Fruit fly (Drosophila melanogaster) whole organism, embryonic: ENCODE results near the gene Elo68alpha.

Source experiments
- Atf6 ChIP-seq: fragments of 200-800 bp; sonication (Bioruptor generic); IDR thresholded peaks from 2 replicates; pipeline ENCODE4 v1.3.6; 2022; ENCODE audit warnings: missing biosample characterization, missing genetic modification characterization
- B-H1 ChIP-seq: fragments of 200-800 bp; sonication (Bioruptor generic); IDR thresholded peaks from 3 replicates; pipeline ENCODE4 v1.3.6; 2022; ENCODE audit warnings: missing biosample characterization, missing genetic modification characterization
- CG10209 ChIP-seq: fragments of 200-800 bp; sonication (Bioruptor generic); optimal IDR thresholded peaks from 3 replicates; lab custom pipeline; 2017; ENCODE audit warnings: missing biosample characterization, mild to moderate bottlenecking, missing genetic modification characterization, missing genetic modification reagents
- CG11696 ChIP-seq: fragments of 200-800 bp; sonication (Bioruptor generic); IDR thresholded peaks from 2 replicates; pipeline ENCODE4 v1.3.6; 2022; ENCODE audit warnings: missing biosample characterization, missing genetic modification characterization
- CG1233 ChIP-seq: fragments of 200-800 bp; sonication (Bioruptor generic); optimal IDR thresholded peaks from 4 replicates; lab custom pipeline; 2018; ENCODE audit warnings: missing biosample characterization, mild to moderate bottlenecking, missing genetic modification characterization
- CG12391 ChIP-seq: fragments of 200-800 bp; sonication (Bioruptor generic); optimal IDR thresholded peaks from 3 replicates; lab custom pipeline; 2018; ENCODE audit warnings: missing biosample characterization, mild to moderate bottlenecking, missing genetic modification characterization, moderate library complexity
- CG12659 ChIP-seq: fragments of 200-800 bp; sonication (Bioruptor generic); optimal IDR thresholded peaks from 3 replicates; lab custom pipeline; 2017; ENCODE audit warnings: mild to moderate bottlenecking, missing biosample characterization, missing genetic modification reagents, missing genetic modification characterization
- CG13287 ChIP-seq: fragments of 200-800 bp; sonication (Bioruptor generic); IDR thresholded peaks from 2 replicates; pipeline ENCODE4 v1.3.6; 2022; ENCODE audit warnings: missing biosample characterization, missing genetic modification characterization; ENCODE audit not compliant: partially characterized antibody
- CG13624 ChIP-seq: fragments of 200-800 bp; sonication (Bioruptor generic); optimal IDR thresholded peaks from 2 replicates; lab custom pipeline; 2016; ENCODE audit warnings: missing biosample characterization, missing genetic modification characterization
- CG14860 ChIP-seq: fragments of 200-800 bp; sonication (Bioruptor generic); IDR thresholded peaks from 3 replicates; pipeline ENCODE4 v1.3.6; 2022; ENCODE audit warnings: missing biosample characterization, missing genetic modification characterization; ENCODE audit not compliant: partially characterized antibody
- CG2116 ChIP-seq: fragments of 200-800 bp; sonication (Bioruptor generic); optimal IDR thresholded peaks from 3 replicates; lab custom pipeline; 2018; ENCODE audit warnings: missing biosample characterization, mild to moderate bottlenecking, missing genetic modification characterization
- CG2120 ChIP-seq: fragments of 200-800 bp; sonication (Bioruptor generic); optimal IDR thresholded peaks from 3 replicates; lab custom pipeline; 2016; ENCODE audit warnings: missing biosample characterization, missing genetic modification characterization
- CG30020 ChIP-seq: fragments of 200-800 bp; optimal IDR thresholded peaks from 2 replicates; lab custom pipeline; 2019; ENCODE audit warnings: missing biosample characterization, mild to moderate bottlenecking, missing genetic modification characterization, moderate library complexity
- CG34224 ChIP-seq: fragments of 200-800 bp; sonication (Bioruptor generic); IDR thresholded peaks from 3 replicates; pipeline ENCODE4 v1.3.6; 2022; ENCODE audit warnings: missing biosample characterization, missing genetic modification characterization; ENCODE audit not compliant: partially characterized antibody
- CG34422 ChIP-seq: fragments of 200-800 bp; sonication (Bioruptor generic); IDR thresholded peaks from 3 replicates; pipeline ENCODE4 v1.3.6; 2022; ENCODE audit warnings: missing biosample characterization, missing genetic modification characterization
- CG9797 ChIP-seq: fragments of 200-800 bp; sonication (Bioruptor generic); optimal IDR thresholded peaks from 3 replicates; lab custom pipeline; 2018; ENCODE audit warnings: missing biosample characterization, mild to moderate bottlenecking, missing genetic modification characterization
- Dek ChIP-seq: fragments of 200-800 bp; sonication (Bioruptor generic); optimal IDR thresholded peaks from 3 replicates; lab custom pipeline; 2019; ENCODE audit warnings: missing biosample characterization, mild to moderate bottlenecking, missing genetic modification characterization, moderate library complexity
- Dp ChIP-seq: fragments of 200-800 bp; sonication (Bioruptor generic); optimal IDR thresholded peaks from 2 replicates; lab custom pipeline; 2018; ENCODE audit warnings: missing biosample characterization, mild to moderate bottlenecking, missing genetic modification characterization, moderate library complexity
- Drgx ChIP-seq: fragments of 200-800 bp; sonication (Bioruptor generic); IDR thresholded peaks from 2 replicates; pipeline ENCODE4 v1.3.6; 2022; ENCODE audit warnings: missing biosample characterization, missing genetic modification characterization
- Ets97D ChIP-seq: fragments of 200-800 bp; sonication (Bioruptor generic); optimal IDR thresholded peaks from 3 replicates; lab custom pipeline; 2016; ENCODE audit warnings: missing biosample characterization, missing genetic modification characterization
- Fer1 ChIP-seq: fragments of 200-800 bp; sonication (Bioruptor generic); optimal IDR thresholded peaks from 2 replicates; lab custom pipeline; 2017; ENCODE audit warnings: missing biosample characterization, mild to moderate bottlenecking, missing genetic modification characterization
- Hr39 ChIP-seq: fragments of >200 bp; optimal IDR thresholded peaks from 2 replicates; lab custom pipeline; 2017
- MBD-R2 ChIP-seq: fragments of 200-800 bp; sonication (Bioruptor generic); IDR thresholded peaks from 2 replicates; pipeline ENCODE4 v1.3.6; 2022; ENCODE audit warnings: missing biosample characterization, missing genetic modification characterization
- MESR4 ChIP-seq: fragments of 200-800 bp; sonication (Bioruptor generic); optimal IDR thresholded peaks from 2 replicates; lab custom pipeline; 2018; ENCODE audit warnings: missing biosample characterization, mild to moderate bottlenecking, missing genetic modification characterization, moderate library complexity
- Med ChIP-seq: fragments of 200-800 bp; sonication (Bioruptor generic); peaks from one replicate; lab custom pipeline; 2016; ENCODE audit warnings: missing biosample characterization, missing genetic modification characterization, mild to moderate bottlenecking, inconsistent platforms, moderate library complexity
- Myb ChIP-seq: fragments of 200-800 bp; sonication (Bioruptor generic); optimal IDR thresholded peaks from 2 replicates; lab custom pipeline; 2016; ENCODE audit warnings: missing biosample characterization, missing genetic modification characterization
- NC2β ChIP-seq: fragments of 200-800 bp; sonication (Bioruptor generic); optimal IDR thresholded peaks from 2 replicates; lab custom pipeline; 2016; ENCODE audit warnings: missing biosample characterization, missing genetic modification characterization
- Neu2 ChIP-seq: fragments of 200-800 bp; sonication (Bioruptor generic); optimal IDR thresholded peaks from 3 replicates; lab custom pipeline; 2016; ENCODE audit warnings: missing biosample characterization, missing genetic modification characterization, borderline replicate concordance
- PHDP ChIP-seq: fragments of 200-800 bp; sonication (Bioruptor generic); optimal IDR thresholded peaks from 3 replicates; lab custom pipeline; 2018; ENCODE audit warnings: missing biosample characterization, mild to moderate bottlenecking, missing genetic modification characterization, moderate library complexity
- Scr ChIP-seq: fragments of 200-800 bp; sonication (Bioruptor generic); IDR thresholded peaks from 2 replicates; pipeline ENCODE4 v1.3.6; 2022; ENCODE audit warnings: missing biosample characterization, missing genetic modification characterization; ENCODE audit not compliant: partially characterized antibody
- Sin3A ChIP-seq: fragments of >200 bp; optimal IDR thresholded peaks from 2 replicates; lab custom pipeline; 2018
- Xrp1 ChIP-seq: fragments of 200-800 bp; sonication (Bioruptor generic); IDR thresholded peaks from 2 replicates; pipeline ENCODE4 v1.3.6; 2022; ENCODE audit warnings: missing biosample characterization, missing genetic modification characterization
- cg ChIP-seq: fragments of 200-800 bp; sonication (Bioruptor generic); optimal IDR thresholded peaks from 3 replicates; lab custom pipeline; 2019; ENCODE audit warnings: missing biosample characterization, mild to moderate bottlenecking, missing genetic modification characterization, moderate library complexity
- chinmo ChIP-seq: fragments of 200-800 bp; sonication (Bioruptor generic); IDR thresholded peaks from 4 replicates; pipeline ENCODE4 v1.3.6; 2022; ENCODE audit warnings: missing biosample characterization, missing genetic modification characterization; ENCODE audit not compliant: partially characterized antibody
- crp ChIP-seq, 2 experiments: fragments of 200-800 bp; sonication (Bioruptor generic); optimal IDR thresholded peaks; 2 replicates in 1 of 2; 3 replicates in 1 of 2; lab custom pipeline; 2017; ENCODE audit warnings: missing biosample characterization in 2 of 2, missing genetic modification characterization in 2 of 2, mild to moderate bottlenecking in 1 of 2, moderate library complexity in 1 of 2
- hkb ChIP-seq, 2 experiments: fragments of 200-800 bp in 1 of 2; fragments of >200 bp in 1 of 2; sonication (Bioruptor generic) in 1 of 2; IDR thresholded peaks in 1 of 2; optimal IDR thresholded peaks in 1 of 2; 2 replicates each; pipeline versions ENCODE4 v1.3.6 to Lab custom; 2017 to 2022; ENCODE audit warnings: missing biosample characterization in 1 of 2, missing genetic modification characterization in 1 of 2
- knrl ChIP-seq: fragments of 200-800 bp; sonication (Bioruptor generic); IDR thresholded peaks from 3 replicates; pipeline ENCODE4 v1.3.6; 2022; ENCODE audit warnings: missing biosample characterization, missing genetic modification characterization; ENCODE audit not compliant: partially characterized antibody
- maf-S ChIP-seq: fragments of 200-800 bp; sonication (Bioruptor generic); optimal IDR thresholded peaks from 2 replicates; lab custom pipeline; 2016; ENCODE audit warnings: missing biosample characterization, missing genetic modification characterization
- nmo ChIP-seq: fragments of 200-800 bp; sonication (Bioruptor generic); optimal IDR thresholded peaks from 2 replicates; lab custom pipeline; 2018; ENCODE audit warnings: missing biosample characterization, mild to moderate bottlenecking, missing genetic modification characterization, moderate library complexity
- onecut ChIP-seq: fragments of 200-800 bp; sonication (Bioruptor generic); IDR thresholded peaks from 2 replicates; pipeline ENCODE4 v1.3.6; 2022; ENCODE audit warnings: missing biosample characterization, missing genetic modification characterization
- prd ChIP-seq, 3 experiments: fragments of >200 bp in 2 of 3; fragments of 200-800 bp in 1 of 3; sonication (Bioruptor generic) in 1 of 3; optimal IDR thresholded peaks in 2 of 3; IDR thresholded peaks in 1 of 3; 2 replicates in 2 of 3; 3 replicates in 1 of 3; pipeline versions ENCODE4 v1.3.6 to Lab custom; 2017 to 2022; ENCODE audit warnings: missing biosample characterization in 1 of 3, missing genetic modification characterization in 1 of 3
- sens ChIP-seq: fragments of 200-800 bp; sonication (Bioruptor generic); peaks from one replicate; lab custom pipeline; 2016; ENCODE audit warnings: missing biosample characterization, missing genetic modification characterization
- sqz ChIP-seq: fragments of 200-800 bp; sonication (Bioruptor generic); optimal IDR thresholded peaks from 3 replicates; lab custom pipeline; 2018; ENCODE audit warnings: missing biosample characterization, mild to moderate bottlenecking, missing genetic modification characterization
- vnd ChIP-seq: fragments of 200-800 bp; sonication (Bioruptor generic); IDR thresholded peaks from 3 replicates; pipeline ENCODE4 v1.3.6; 2022; ENCODE audit warnings: missing biosample characterization, missing genetic modification characterization; ENCODE audit not compliant: partially characterized antibody
- vvl ChIP-seq: fragments of 200-800 bp; sonication (Bioruptor generic); IDR thresholded peaks from 2 replicates; pipeline ENCODE4 v1.3.6; 2022; ENCODE audit warnings: missing biosample characterization, missing genetic modification characterization

The Elo68alpha gene

DNA sequence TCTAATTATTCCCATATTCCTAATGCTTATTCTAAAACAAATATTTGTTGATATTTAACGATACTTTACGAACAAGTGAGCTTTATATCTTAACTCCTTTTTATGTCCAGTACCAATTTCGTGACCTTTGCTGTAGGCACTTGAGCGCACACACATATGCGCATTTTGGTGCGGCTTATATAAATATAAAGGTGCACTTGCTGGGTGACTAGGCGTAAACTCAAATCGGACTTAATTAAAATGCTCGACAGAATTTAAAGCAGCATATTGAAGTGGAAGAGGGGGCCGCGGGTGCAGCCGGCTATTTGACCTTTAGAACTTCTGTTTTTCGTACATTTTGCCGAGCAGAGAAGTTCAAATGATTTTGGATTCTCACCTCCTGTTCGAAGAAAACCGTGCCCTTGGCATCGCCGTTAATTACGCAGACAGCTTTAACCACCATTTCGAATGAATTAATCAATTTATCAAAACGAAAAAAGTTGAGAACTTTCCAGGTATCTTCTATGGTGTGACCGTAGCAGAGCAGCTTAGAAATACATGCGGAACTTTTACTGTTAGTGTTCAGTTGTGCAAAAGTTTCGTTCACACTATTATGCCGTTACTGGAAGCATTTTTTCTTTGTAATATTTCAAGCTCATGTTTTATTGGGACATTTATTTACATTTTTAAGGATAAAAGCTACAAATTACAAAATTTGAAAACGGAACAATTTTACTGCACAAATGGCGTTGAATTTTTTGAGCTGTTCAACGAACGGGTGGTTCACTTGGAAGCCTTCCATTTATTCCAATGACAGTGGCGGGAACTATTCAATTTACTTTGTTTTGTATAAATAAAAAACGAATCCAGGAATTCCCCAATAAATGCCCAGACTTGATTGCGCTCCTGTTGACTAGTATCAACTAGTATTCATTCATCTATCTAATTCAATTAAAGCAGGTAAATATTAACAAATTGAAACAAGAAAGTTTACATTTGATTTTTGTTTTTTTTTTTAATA is 10.7 kb upstream of the Elo68alpha start, which contains the start of gene Sod1:
Sod1 (minus strand) TSS at position 543 of the 1,000 bp plus-strand sequence.
- peak; percentile 1 for TF ChIP-seq Fer1 (GFP tag; lab: Kevin White, UChicago)
- peak; percentile 69 for TF ChIP-seq sens (GFP tag; lab: Kevin White, UChicago)
- TF ChIP-seq onecut (GFP tag; lab: Robert Waterston, UW), result no peak
- peak; percentile 6 for TF ChIP-seq CG2120 (GFP tag; lab: Kevin White, UChicago)
- TF ChIP-seq CG14860 (GFP tag; lab: Robert Waterston, UW), result no peak
- TF ChIP-seq Atf6 (GFP tag; lab: Robert Waterston, UW), result 0 out of 2 replicates have a peak, but pooled peaks have one; percentile 8
- no peak for TF ChIP-seq hkb (optimal IDR thresholded peaks at IDR 0.05; lab: Kevin White, UChicago)
- TF ChIP-seq hkb (GFP tag; IDR thresholded peaks at IDR 0.05; lab: Robert Waterston, UW), result 0 out of 2 replicates have a peak, but pooled peaks have one; percentile 7
- TF ChIP-seq prd (optimal IDR thresholded peaks at IDR 0.05; lab: Kevin White, UChicago), result no peak
- no peak for TF ChIP-seq prd (GFP tag; IDR thresholded peaks at IDR 0.05; lab: Robert Waterston, UW)
- TF ChIP-seq sqz, result peak; percentile 22
- peak; percentile 24 for TF ChIP-seq maf-S (GFP tag; lab: Kevin White, UChicago)
- peak; percentile 41; the same call in 1 of the 2 replicates for TF ChIP-seq MBD-R2 (GFP tag; lab: Robert Waterston, UW)
- 0 out of 2 replicates have a peak, but pooled peaks have one; percentile 33 for TF ChIP-seq Scr
- TF ChIP-seq CG11696 (GFP tag; lab: Robert Waterston, UW), result peak; percentile 86
- peak; percentile 38; the same call in 1 of the 2 replicates for TF ChIP-seq CG13287 (GFP tag; lab: Robert Waterston, UW)
- TF ChIP-seq CG34422, result peak; percentile 83; the same call in 1 of the 3 replicates
- TF ChIP-seq chinmo (GFP tag; lab: Robert Waterston, UW), result peak; percentile 71; the same call in 1 of the 4 replicates
- TF ChIP-seq Hr39 (lab: Kevin White, UChicago), result no peak
- peak; percentile 27 for TF ChIP-seq Sin3A (lab: Kevin White, UChicago)
- TF ChIP-seq Xrp1 (GFP tag; lab: Robert Waterston, UW), result peak; percentile 22; the same call in 1 of the 2 replicates
- TF ChIP-seq Med (GFP tag; lab: Kevin White, UChicago), result peak; percentile 65
- peak; percentile 73 for TF ChIP-seq Dp (GFP tag; lab: Kevin White, UChicago)
- TF ChIP-seq CG12391 (tag; lab: Kevin White, UChicago), result peak; percentile 20
- TF ChIP-seq NC2β, result no peak
- peak; percentile 38 for TF ChIP-seq Ets97D (GFP tag; lab: Kevin White, UChicago)
- TF ChIP-seq cg (GFP tag; lab: Kevin White, UChicago), result peak; percentile 30
- TF ChIP-seq PHDP (tag; lab: Kevin White, UChicago), result peak; percentile 25
- peak; percentile 12; the same call in 1 of the 3 replicates for TF ChIP-seq knrl (GFP tag; lab: Robert Waterston, UW)
- TF ChIP-seq crp (GFP tag; optimal IDR thresholded peaks at IDR 0.05; lab: Kevin White, UChicago), result no peak
- peak; percentile 16 for TF ChIP-seq CG2116 (GFP tag; lab: Kevin White, UChicago)
- TF ChIP-seq vnd (GFP tag; lab: Robert Waterston, UW), result 0 out of 3 replicates have a peak, but pooled peaks have one; percentile 12
- TF ChIP-seq CG12659, result peak; percentile 34
- TF ChIP-seq CG13624 (GFP tag; lab: Kevin White, UChicago), result peak; percentile 2
- no peak for TF ChIP-seq CG1233 (GFP tag; lab: Kevin White, UChicago)
- TF ChIP-seq CG30020 (tag; lab: Kevin White, UChicago), result peak; percentile 10
- peak; percentile 61 for TF ChIP-seq CG9797 (GFP tag; lab: Kevin White, UChicago)
- TF ChIP-seq MESR4, result peak; percentile 75
- peak; percentile 53; the same call in 1 of the 3 replicates for TF ChIP-seq CG34224
- no peak for TF ChIP-seq CG10209 (GFP tag; lab: Kevin White, UChicago)
- peak; percentile 31 for TF ChIP-seq nmo (GFP tag; lab: Kevin White, UChicago)
- TF ChIP-seq Dek, result peak; percentile 9
- TF ChIP-seq Myb (GFP tag; lab: Kevin White, UChicago), result peak; percentile 56
- no peak for TF ChIP-seq B-H1 (GFP tag; lab: Robert Waterston, UW)
- TF ChIP-seq Drgx, result 0 out of 2 replicates have a peak, but pooled peaks have one; percentile 19
- TF ChIP-seq vvl (GFP tag; lab: Robert Waterston, UW), result 0 out of 2 replicates have a peak, but pooled peaks have one; percentile 41
- no peak for TF ChIP-seq Neu2 (GFP tag; lab: Kevin White, UChicago)
